Comparison of ENCODE assay signal across 5 worm cellular contexts in genomic region chrX:10078089-10078488, ce11.
TF ChIP-seq lines count a peak whose summit lies in the region.

No protein-coding gene starts in this region.

TF ChIP-seq in whole organism, L1 larva, 84 proteins besides CTCF, POLR2A, EP300 and RAD21:
- TF ChIP-seq aly-2 (tag; optimal IDR thresholded peaks at IDR 0.05; lab: Kevin White, UChicago) (no peak), nhr-77 (tag; optimal IDR thresholded peaks at IDR 0.05; lab: Kevin White, UChicago) (no peak), ceh-8 (GFP tag; optimal IDR thresholded peaks at IDR 0.05; lab: Kevin White, UChicago) (peak; percentile 79), efl-1 (optimal IDR thresholded peaks at IDR 0.05; lab: Kevin White, UChicago) (no peak), efl-1 (GFP tag; optimal IDR thresholded peaks at IDR 0.05 in 1 of 2; lab: Kevin White, UChicago) (peak in 1 of 2 experiments; percentile 81)

TF ChIP-seq in whole organism, L4 larva, 104 proteins besides CTCF, POLR2A, EP300 and RAD21:
- TF ChIP-seq daf-12 (tag; optimal IDR thresholded peaks at IDR 0.05; lab: Kevin White, UChicago) = no peak
- peak; percentile 98 for TF ChIP-seq set-16 (GFP tag; IDR thresholded peaks at IDR 0.05; lab: Robert Waterston, UW)
- TF ChIP-seq aly-2 (tag; optimal IDR thresholded peaks at IDR 0.05; lab: Kevin White, UChicago) = no peak
- no peak for TF ChIP-seq daf-19 (GFP tag; conservative IDR thresholded peaks at IDR 0.05; lab: Robert Waterston, UW)
- no peak for TF ChIP-seq Y48G9A.11 (GFP tag; IDR thresholded peaks at IDR 0.05; lab: Robert Waterston, UW)
- TF ChIP-seq lir-3 (tag; optimal IDR thresholded peaks at IDR 0.05; lab: Kevin White, UChicago) = no peak
- TF ChIP-seq mes-2 (tag; optimal IDR thresholded peaks at IDR 0.05; lab: Kevin White, UChicago; ENCODE audit: poor library complexity, severe bottlenecking) = peak; percentile 4
- TF ChIP-seq R02D3.7 (tag; optimal IDR thresholded peaks at IDR 0.05; lab: Kevin White, UChicago) = no peak
- no peak for TF ChIP-seq zip-2 (tag; optimal IDR thresholded peaks at IDR 0.05; lab: Kevin White, UChicago)

TF ChIP-seq in whole organism, late embryonic, 69 proteins besides CTCF, POLR2A, EP300 and RAD21 (continues in another document):
- no peak for TF ChIP-seq ceh-22 (tag; optimal IDR thresholded peaks at IDR 0.05; lab: Kevin White, UChicago)
- TF ChIP-seq sdc-2 (tag; optimal IDR thresholded peaks at IDR 0.05; lab: Kevin White, UChicago) = peak; percentile 3
- TF ChIP-seq pha-4 (tag; optimal IDR thresholded peaks at IDR 0.05; lab: Kevin White, UChicago) = no peak
- TF ChIP-seq nhr-11 (tag; optimal IDR thresholded peaks at IDR 0.05; lab: Kevin White, UChicago) = no peak
- no peak for TF ChIP-seq hlh-15 (tag; optimal IDR thresholded peaks at IDR 0.05; lab: Kevin White, UChicago)
- TF ChIP-seq C38D4.7 (GFP tag; optimal IDR thresholded peaks at IDR 0.05; lab: Kevin White, UChicago) = no peak
- no peak for TF ChIP-seq dve-1 (tag; optimal IDR thresholded peaks at IDR 0.05; lab: Kevin White, UChicago)
- TF ChIP-seq ceh-2 (tag; optimal IDR thresholded peaks at IDR 0.05; lab: Kevin White, UChicago) = no peak
- no peak for TF ChIP-seq nfya-1 (tag; optimal IDR thresholded peaks at IDR 0.05; lab: Kevin White, UChicago)
- TF ChIP-seq madf-2 (tag; optimal IDR thresholded peaks at IDR 0.05; lab: Kevin White, UChicago) = no peak
- no peak for TF ChIP-seq npax-4 (tag; optimal IDR thresholded peaks at IDR 0.05; lab: Kevin White, UChicago)
- no peak for TF ChIP-seq ceh-14 (tag; optimal IDR thresholded peaks at IDR 0.05; lab: Kevin White, UChicago)
- TF ChIP-seq C08G9.2 (tag; optimal IDR thresholded peaks at IDR 0.05; lab: Kevin White, UChicago) = no peak
- TF ChIP-seq fax-1 (tag; optimal IDR thresholded peaks at IDR 0.05; lab: Kevin White, UChicago) = no peak
- no peak for TF ChIP-seq ceh-19 (GFP tag; optimal IDR thresholded peaks at IDR 0.05; lab: Kevin White, UChicago)
- TF ChIP-seq rnt-1 (tag; optimal IDR thresholded peaks at IDR 0.05; lab: Kevin White, UChicago) = no peak
- TF ChIP-seq ceh-30 (tag; optimal IDR thresholded peaks at IDR 0.05; lab: Kevin White, UChicago) = no peak
- TF ChIP-seq sox-2 (GFP tag; IDR thresholded peaks at IDR 0.05; lab: Robert Waterston, UW) = no peak
- peak; percentile 21 for TF ChIP-seq pag-3 (tag; optimal IDR thresholded peaks at IDR 0.05; lab: Kevin White, UChicago; ENCODE audit: borderline replicate concordance)
- TF ChIP-seq nhr-232 (tag; optimal IDR thresholded peaks at IDR 0.05; lab: Kevin White, UChicago) = no peak
- no peak for TF ChIP-seq tbx-2 (tag; optimal IDR thresholded peaks at IDR 0.05; lab: Kevin White, UChicago)
- TF ChIP-seq lim-6 (tag; optimal IDR thresholded peaks at IDR 0.05; lab: Kevin White, UChicago) = no peak
- TF ChIP-seq fkh-10 (GFP tag; optimal IDR thresholded peaks at IDR 0.05; lab: Kevin White, UChicago) = no peak
- TF ChIP-seq pqm-1 (tag; optimal IDR thresholded peaks at IDR 0.05; lab: Kevin White, UChicago) = no peak
- no peak for TF ChIP-seq pha-2 (tag; optimal IDR thresholded peaks at IDR 0.05; lab: Kevin White, UChicago)
- no peak for TF ChIP-seq hlh-8 (tag; optimal IDR thresholded peaks at IDR 0.05; lab: Kevin White, UChicago)
- TF ChIP-seq tbx-7 (tag; optimal IDR thresholded peaks at IDR 0.05; lab: Kevin White, UChicago) = no peak
- TF ChIP-seq hlh-6 (tag; optimal IDR thresholded peaks at IDR 0.05; lab: Kevin White, UChicago) = peak; percentile 49

TF ChIP-seq in whole organism, midembryonic, 9 proteins besides CTCF, POLR2A, EP300 and RAD21:
- no peak for TF ChIP-seq T22C8.4 (GFP tag; IDR thresholded peaks at IDR 0.05; lab: Robert Waterston, UW)
- peak; percentile 38; the same call in 1 of the 2 replicates for TF ChIP-seq ztf-23 (GFP tag; IDR thresholded peaks at IDR 0.05; lab: Robert Waterston, UW)
- no peak for TF ChIP-seq flt-1 (GFP tag; IDR thresholded peaks at IDR 0.05; lab: Robert Waterston, UW)
- no peak for TF ChIP-seq klf-2 (GFP tag; conservative IDR thresholded peaks at IDR 0.05; lab: Robert Waterston, UW)
- TF ChIP-seq ztf-29 (GFP tag; IDR thresholded peaks at IDR 0.05; lab: Robert Waterston, UW) = no peak
TF ChIP-seq in whole organism, midembryonic: peak in this region for 1.

TF ChIP-seq in whole organism, young adult, 124 proteins besides CTCF, POLR2A, EP300 and RAD21:
- TF ChIP-seq zfh-2 (GFP tag; conservative IDR thresholded peaks at IDR 0.05; lab: Robert Waterston, UW) (peak; percentile 94), egrh-3 (GFP tag; IDR thresholded peaks at IDR 0.05; lab: Robert Waterston, UW) (peak; percentile 96), mes-4 (tag; optimal IDR thresholded peaks at IDR 0.05; lab: Kevin White, UChicago) (peak; percentile 0), rcor-1 (GFP tag; IDR thresholded peaks at IDR 0.05; lab: Robert Waterston, UW) (no peak), mcd-1 (GFP tag; IDR thresholded peaks at IDR 0.05; lab: Robert Waterston, UW) (no peak; the same call in 1 of the 2 replicates), dox-1 (GFP tag; IDR thresholded peaks at IDR 0.05; lab: Robert Waterston, UW) (peak; percentile 43; the same call in 1 of the 2 replicates), F37B4.10 (GFP tag; IDR thresholded peaks at IDR 0.05; lab: Robert Waterston, UW) (0 out of 2 replicates have a peak, but pooled peaks have one; percentile 60)
